Fruit fly (Drosophila melanogaster) whole organism, wandering third instar larva: Measurements from ENCODE around the gene CG12992.
A peak's percentile ranks its signal among the peaks of the same experiment; 100 is the strongest.

Experiments used
- Abd-B ChIP-seq: fragments of >200 bp; optimal IDR thresholded peaks from 2 replicates; lab custom pipeline; 2017; ENCODE audit warnings: missing biosample characterization, missing genetic modification characterization
- CG9705 ChIP-seq: fragments of 200-800 bp; sonication (Bioruptor generic); optimal IDR thresholded peaks from 2 replicates; lab custom pipeline; 2018; ENCODE audit warnings: missing biosample characterization, mild to moderate bottlenecking, missing genetic modification characterization
- CrebA ChIP-seq: fragments of 200-800 bp; sonication (Bioruptor generic); optimal IDR thresholded peaks from 2 replicates; lab custom pipeline; 2016; ENCODE audit warnings: missing biosample characterization, mild to moderate bottlenecking, missing genetic modification characterization, borderline replicate concordance
- Dfd ChIP-seq: fragments of >200 bp; optimal IDR thresholded peaks from 2 replicates; lab custom pipeline; 2017; ENCODE audit warnings: missing biosample characterization, missing genetic modification characterization
- Dif ChIP-seq: fragments of 200-275, 200-300 bp; sonication (Bioruptor generic); optimal IDR thresholded peaks from 2 replicates; lab custom pipeline; 2018; ENCODE audit warnings: missing biosample characterization, missing genetic modification characterization; ENCODE audit not compliant: partially characterized antibody
- GATAd ChIP-seq: sonication (Bioruptor generic); optimal IDR thresholded peaks from 2 replicates; lab custom pipeline; 2016; ENCODE audit warnings: missing biosample characterization, missing genetic modification characterization
- HLH106 ChIP-seq: fragments of 200-800 bp; optimal IDR thresholded peaks from 3 replicates; lab custom pipeline; 2019; ENCODE audit warnings: missing biosample characterization, mild to moderate bottlenecking, missing genetic modification characterization, moderate library complexity
- Hnf4 ChIP-seq: fragments of 200-800 bp; sonication (Bioruptor generic); optimal IDR thresholded peaks from 2 replicates; lab custom pipeline; 2016; ENCODE audit warnings: missing biosample characterization, mild to moderate bottlenecking, missing genetic modification characterization
- Hr78 ChIP-seq: fragments of >200 bp; optimal IDR thresholded peaks from 2 replicates; lab custom pipeline; 2017; ENCODE audit warnings: missing biosample characterization, missing genetic modification characterization
- Jra ChIP-seq: sonication (Bioruptor generic); optimal IDR thresholded peaks from 2 replicates; lab custom pipeline; 2016; ENCODE audit warnings: missing biosample characterization, missing genetic modification characterization
- Mio ChIP-seq: sonication (Bioruptor generic); optimal IDR thresholded peaks from 2 replicates; lab custom pipeline; 2016; ENCODE audit warnings: missing biosample characterization, missing genetic modification characterization
- Myc ChIP-seq: fragments of >200 bp; optimal IDR thresholded peaks from 2 replicates; lab custom pipeline; 2017
- N ChIP-seq: fragments of >200 bp; optimal IDR thresholded peaks from 2 replicates; lab custom pipeline; 2018; ENCODE audit warnings: missing biosample characterization, missing external identifiers, missing genetic modification characterization
- OdsH ChIP-seq: fragments of 200-800 bp; sonication (Bioruptor generic); optimal IDR thresholded peaks from 2 replicates; lab custom pipeline; 2016; ENCODE audit warnings: missing biosample characterization, mild to moderate bottlenecking, missing genetic modification characterization
- Rel ChIP-seq, 2 experiments: fragments of 200-800 bp; sonication (Bioruptor generic) in 1 of 2; optimal IDR thresholded peaks; 2 replicates in 1 of 2; 3 replicates in 1 of 2; lab custom pipeline; 2016 to 2019; ENCODE audit warnings: mild to moderate bottlenecking in 2 of 2, missing biosample characterization in 2 of 2, missing genetic modification characterization in 2 of 2, moderate library complexity in 1 of 2
- Sp1 ChIP-seq: fragments of 200-800 bp; sonication (Bioruptor generic); optimal IDR thresholded peaks from 3 replicates; lab custom pipeline; 2019; ENCODE audit warnings: missing biosample characterization, mild to moderate bottlenecking, missing genetic modification characterization, moderate library complexity
- Vsx2 ChIP-seq: fragments of 200-300, 225-300 bp; sonication (Bioruptor generic); optimal IDR thresholded peaks from 2 replicates; lab custom pipeline; 2018; ENCODE audit warnings: missing biosample characterization, missing genetic modification characterization; ENCODE audit not compliant: partially characterized antibody
- br ChIP-seq: fragments of 200-800 bp; sonication (Bioruptor generic); optimal IDR thresholded peaks from 2 replicates; lab custom pipeline; 2016; ENCODE audit warnings: missing biosample characterization, missing genetic modification characterization
- brk ChIP-seq: fragments of 200-800 bp; sonication (Bioruptor generic); optimal IDR thresholded peaks from 2 replicates; lab custom pipeline; 2016; ENCODE audit warnings: missing biosample characterization, mild to moderate bottlenecking, missing genetic modification characterization
- dmrt93B ChIP-seq: fragments of 200-800 bp; sonication (Bioruptor generic); optimal IDR thresholded peaks from 2 replicates; lab custom pipeline; 2018; ENCODE audit warnings: missing biosample characterization, mild to moderate bottlenecking, missing genetic modification characterization
- dsf ChIP-seq: sonication (Bioruptor generic); optimal IDR thresholded peaks from 2 replicates; lab custom pipeline; 2016; ENCODE audit warnings: missing biosample characterization, missing genetic modification characterization, borderline replicate concordance
- ey ChIP-seq: fragments of 200-800 bp; sonication (Bioruptor generic); optimal IDR thresholded peaks from 2 replicates; lab custom pipeline; 2016; ENCODE audit warnings: missing biosample characterization, missing genetic modification characterization
- foxo ChIP-seq, 2 experiments: fragments of 200-800 bp; sonication (Bioruptor generic); optimal IDR thresholded peaks; 2 replicates in 1 of 2; 3 replicates in 1 of 2; lab custom pipeline; 2016 to 2017; ENCODE audit warnings: missing biosample characterization in 2 of 2, missing genetic modification characterization in 2 of 2
- fru ChIP-seq: fragments of 200-800 bp; sonication (Bioruptor generic); optimal IDR thresholded peaks from 3 replicates; lab custom pipeline; 2016; ENCODE audit warnings: missing biosample characterization, mild to moderate bottlenecking, missing genetic modification characterization
- h ChIP-seq: fragments of 200-800 bp; sonication (Bioruptor generic); optimal IDR thresholded peaks from 3 replicates; lab custom pipeline; 2016; ENCODE audit warnings: missing biosample characterization, mild to moderate bottlenecking, missing genetic modification characterization
- jim ChIP-seq: fragments of 175-275, 200-325 bp; sonication (Bioruptor generic); optimal IDR thresholded peaks from 2 replicates; lab custom pipeline; 2016; ENCODE audit warnings: missing biosample characterization, mild to moderate bottlenecking, missing genetic modification characterization
- lola ChIP-seq: fragments of >200 bp; optimal IDR thresholded peaks from 2 replicates; lab custom pipeline; 2017; ENCODE audit warnings: missing biosample characterization, missing genetic modification characterization
- pan ChIP-seq: fragments of >200 bp; optimal IDR thresholded peaks from 2 replicates; lab custom pipeline; 2017
- psq ChIP-seq: fragments of 200-800 bp; sonication (Bioruptor generic); optimal IDR thresholded peaks from 3 replicates; lab custom pipeline; 2017; ENCODE audit warnings: missing biosample characterization, mild to moderate bottlenecking, missing genetic modification characterization, moderate library complexity
- rgr ChIP-seq: fragments of 200-800 bp; sonication (Bioruptor generic); optimal IDR thresholded peaks from 3 replicates; lab custom pipeline; 2016; ENCODE audit warnings: missing biosample characterization, mild to moderate bottlenecking, missing genetic modification characterization
- sage ChIP-seq: fragments of 200-800 bp; sonication (Bioruptor generic); optimal IDR thresholded peaks from 2 replicates; lab custom pipeline; 2016; ENCODE audit warnings: missing biosample characterization, mild to moderate bottlenecking, missing genetic modification characterization
- sv ChIP-seq: fragments of 200-800 bp; sonication (Bioruptor generic); optimal IDR thresholded peaks from 3 replicates; lab custom pipeline; 2016; ENCODE audit warnings: missing biosample characterization, missing genetic modification characterization
- tai ChIP-seq: sonication (Bioruptor generic); optimal IDR thresholded peaks from 2 replicates; lab custom pipeline; 2016; ENCODE audit warnings: missing biosample characterization, missing genetic modification characterization
- usp ChIP-seq: fragments of >200 bp; optimal IDR thresholded peaks from 2 replicates; lab custom pipeline; 2017; ENCODE audit warnings: missing biosample characterization, missing genetic modification characterization
- woc ChIP-seq: sonication (Bioruptor generic); optimal IDR thresholded peaks from 2 replicates; lab custom pipeline; 2016; ENCODE audit warnings: missing biosample characterization, mild to moderate bottlenecking, missing genetic modification characterization

Gene CG12992

dm6 chrX:17581606-17582281 lies 6.9 kb upstream of the CG12992 start:
- TF ChIP-seq psq (GFP tag; lab: Kevin White, UChicago) (peak; percentile 46), OdsH (GFP tag; lab: Kevin White, UChicago) (peak; percentile 14), dmrt93B (GFP tag; lab: Kevin White, UChicago) (no peak), foxo (GFP tag; optimal IDR thresholded peaks at IDR 0.05; lab: Kevin White, UChicago) (peak in 1 of 2 experiments; percentile 16), sv (GFP tag; lab: Kevin White, UChicago) (no peak), rgr (GFP tag; lab: Kevin White, UChicago) (peak; percentile 38)

DNA sequence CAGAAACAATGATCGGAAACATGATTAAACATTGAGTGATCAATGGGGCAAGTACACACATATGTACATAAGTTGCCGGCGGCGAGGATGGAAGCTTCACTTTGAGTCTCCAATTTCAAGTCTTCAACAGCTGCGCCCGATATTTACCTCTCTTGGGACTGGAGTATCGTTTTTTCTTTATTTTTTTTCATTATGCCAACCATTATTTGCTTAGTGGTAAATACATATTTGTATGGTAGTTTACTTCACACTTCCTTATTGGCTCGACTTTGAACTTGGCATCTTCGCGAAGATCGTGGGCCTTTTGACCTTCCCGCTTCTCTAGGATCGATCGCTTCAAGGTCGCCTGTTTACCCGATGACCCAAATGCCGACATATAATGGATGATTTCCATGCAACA lies 6.0 kb upstream of the CG12992 start:
- no peak for TF ChIP-seq lola
- TF ChIP-seq foxo (GFP tag; optimal IDR thresholded peaks at IDR 0.05; lab: Kevin White, UChicago): no peak

- TF ChIP-seq ey: no peak
- TF ChIP-seq CG9705 (GFP tag; lab: Kevin White, UChicago): no peak
- TF ChIP-seq GATAd: no peak
- TF ChIP-seq sv (GFP tag; lab: Kevin White, UChicago): no peak
- TF ChIP-seq Dfd: no peak
- no peak for TF ChIP-seq HLH106 (tag; lab: Kevin White, UChicago)
- TF ChIP-seq Mio (GFP tag; lab: Kevin White, UChicago): no peak
- no peak for TF ChIP-seq br (GFP tag; lab: Kevin White, UChicago)
- TF ChIP-seq brk (GFP tag; lab: Kevin White, UChicago): no peak
- no peak for TF ChIP-seq sage
- no peak for TF ChIP-seq N (GFP tag; lab: Kevin White, UChicago)
These were observed 5.0 kb upstream of the CG12992 start for dm6 chrX:17583706-17584105.

DNA sequence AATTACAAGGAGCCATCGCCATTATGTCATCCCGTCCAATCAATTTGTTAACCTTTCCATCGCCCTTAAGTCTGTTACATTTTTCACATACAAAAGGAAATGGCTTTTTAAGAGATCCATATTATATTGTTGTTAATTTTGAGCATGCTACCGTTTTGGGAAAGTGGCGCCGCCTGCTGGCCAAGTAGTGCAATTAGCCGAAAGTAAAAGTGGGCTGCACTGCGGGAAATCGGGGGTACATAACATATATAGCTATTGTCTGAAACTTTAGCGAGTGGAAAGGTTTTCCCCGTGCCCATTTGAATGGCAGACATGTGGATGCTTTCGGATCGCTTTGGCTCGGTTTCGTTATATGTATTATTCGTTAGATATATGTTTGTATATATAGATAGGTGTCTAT lies 2.8 kb upstream of the CG12992 start:
- TF ChIP-seq sage: no peak

- TF ChIP-seq rgr (GFP tag; lab: Kevin White, UChicago) (peak; percentile 11), Dfd (no peak), psq (GFP tag; lab: Kevin White, UChicago) (peak; percentile 10), Hr78 (GFP tag; lab: Kevin White, UChicago) (no peak), ey (peak; percentile 19), sv (GFP tag; lab: Kevin White, UChicago) (no peak)
These were observed 531 bp upstream of the CG12992 start for dm6 chrX:17588134-17588533.

- no peak for TF ChIP-seq br (GFP tag; lab: Kevin White, UChicago)
- TF ChIP-seq dsf (GFP tag; lab: Kevin White, UChicago): no peak
- no peak for TF ChIP-seq Dfd
These were observed 6.1 kb downstream of the CG12992 start for dm6 chrX:17594745-17595144.

- TF ChIP-seq dsf (GFP tag; lab: Kevin White, UChicago): peak; percentile 49
- peak; percentile 73 for TF ChIP-seq dmrt93B (GFP tag; lab: Kevin White, UChicago)
- peak; percentile 92 for TF ChIP-seq h (GFP tag; lab: Kevin White, UChicago)
- TF ChIP-seq tai (GFP tag; lab: Kevin White, UChicago): no peak
- TF ChIP-seq OdsH (GFP tag; lab: Kevin White, UChicago): peak; percentile 87
- TF ChIP-seq fru (GFP tag; lab: Kevin White, UChicago): peak; percentile 81
- peak; percentile 64 for TF ChIP-seq Jra
- TF ChIP-seq CrebA (GFP tag; lab: Kevin White, UChicago): no peak
- TF ChIP-seq pan (lab: Kevin White, UChicago): peak; percentile 41
- peak; percentile 69 for TF ChIP-seq woc
- TF ChIP-seq brk (GFP tag; lab: Kevin White, UChicago): peak; percentile 74
- no peak for TF ChIP-seq Myc (lab: Kevin White, UChicago)
- peak; percentile 83 for TF ChIP-seq br (GFP tag; lab: Kevin White, UChicago)
- peak; percentile 86 for TF ChIP-seq rgr (GFP tag; lab: Kevin White, UChicago)
- no peak for TF ChIP-seq jim
- TF ChIP-seq Mio (GFP tag; lab: Kevin White, UChicago): no peak
- TF ChIP-seq sv (GFP tag; lab: Kevin White, UChicago): peak; percentile 76
- no peak for TF ChIP-seq Abd-B (GFP tag; lab: Kevin White, UChicago)
- peak; percentile 80 for TF ChIP-seq Sp1 (GFP tag; lab: Kevin White, UChicago)
- no peak for TF ChIP-seq lola
- TF ChIP-seq foxo (GFP tag; optimal IDR thresholded peaks at IDR 0.05; lab: Kevin White, UChicago): peak in 1 of 2 experiments; percentile 88
- TF ChIP-seq usp (GFP tag; lab: Kevin White, UChicago): no peak
- peak; percentile 82 for TF ChIP-seq Hnf4
- peak; percentile 85 for TF ChIP-seq HLH106 (tag; lab: Kevin White, UChicago)
- peak; percentile 80 for TF ChIP-seq psq (GFP tag; lab: Kevin White, UChicago)
- TF ChIP-seq Rel (GFP tag; optimal IDR thresholded peaks at IDR 0.05; lab: Kevin White, UChicago): peak; percentile 55
- peak; percentile 30 for TF ChIP-seq Rel (tag; optimal IDR thresholded peaks at IDR 0.05; lab: Kevin White, UChicago)
- no peak for TF ChIP-seq Dif (GFP tag; lab: Kevin White, UChicago)
- TF ChIP-seq GATAd: no peak
- no peak for TF ChIP-seq Dfd
- TF ChIP-seq Vsx2 (GFP tag; lab: Kevin White, UChicago): no peak
- no peak for TF ChIP-seq N (GFP tag; lab: Kevin White, UChicago)
These were observed 7.2 kb downstream of the CG12992 start for dm6 chrX:17595822-17596221.
